Fruit fly (Drosophila melanogaster) whole organism, embryonic: Measurements from ENCODE around the gene Xe7.
A peak's percentile ranks its signal among the peaks of the same experiment; 100 is the strongest.

Source experiments
- CG10431 ChIP-seq: fragments of 200-800 bp; sonication (Bioruptor generic); optimal IDR thresholded peaks from 3 replicates; lab custom pipeline; 2018; ENCODE audit warnings: missing biosample characterization, mild to moderate bottlenecking, missing genetic modification characterization
- CG11695 ChIP-seq: fragments of 200-800 bp; sonication (Bioruptor generic); IDR thresholded peaks from 3 replicates; pipeline ENCODE4 v1.3.6; 2022; ENCODE audit warnings: missing biosample characterization, missing genetic modification characterization
- CG15269 ChIP-seq: fragments of 200-800 bp; sonication (Bioruptor generic); optimal IDR thresholded peaks from 2 replicates; lab custom pipeline; 2018; ENCODE audit warnings: missing biosample characterization, mild to moderate bottlenecking, missing genetic modification characterization, moderate library complexity
- CG15514 ChIP-seq: fragments of 200-800 bp; sonication (Bioruptor generic); optimal IDR thresholded peaks from 3 replicates; lab custom pipeline; 2017; ENCODE audit warnings: missing biosample characterization, missing genetic modification characterization, mild to moderate bottlenecking, moderate library complexity, missing genetic modification reagents
- CG16815 ChIP-seq: fragments of 200-800 bp; sonication (Bioruptor generic); optimal IDR thresholded peaks from 3 replicates; lab custom pipeline; 2017; ENCODE audit warnings: missing biosample characterization, mild to moderate bottlenecking, missing genetic modification characterization
- CG18599 ChIP-seq: fragments of 200-800 bp; sonication (Bioruptor generic); optimal IDR thresholded peaks from 3 replicates; lab custom pipeline; 2017; ENCODE audit warnings: missing biosample characterization, missing genetic modification characterization, mild to moderate bottlenecking, moderate library complexity, missing genetic modification reagents
- CG2116 ChIP-seq: fragments of 200-800 bp; sonication (Bioruptor generic); optimal IDR thresholded peaks from 3 replicates; lab custom pipeline; 2018; ENCODE audit warnings: missing biosample characterization, mild to moderate bottlenecking, missing genetic modification characterization
- CG32532 ChIP-seq: fragments of 200-800 bp; sonication (Bioruptor generic); IDR thresholded peaks from 2 replicates; pipeline ENCODE4 v1.3.6; 2022; ENCODE audit warnings: missing biosample characterization, missing genetic modification characterization
- CG32767 ChIP-seq: fragments of 200-800 bp; sonication (Bioruptor generic); IDR thresholded peaks from 2 replicates; pipeline ENCODE4 v1.3.6; 2022; ENCODE audit warnings: missing biosample characterization, missing genetic modification characterization
- CG3407 ChIP-seq: fragments of 200-800 bp; sonication (Bioruptor generic); optimal IDR thresholded peaks from 2 replicates; lab custom pipeline; 2018; ENCODE audit warnings: missing biosample characterization, mild to moderate bottlenecking, missing genetic modification characterization
- CG34376 ChIP-seq: fragments of 200-800 bp; sonication (Bioruptor generic); optimal IDR thresholded peaks from 2 replicates; lab custom pipeline; 2018; ENCODE audit warnings: missing biosample characterization, mild to moderate bottlenecking, missing genetic modification characterization
- CG3726 ChIP-seq: fragments of 200-800 bp; sonication (Bioruptor generic); IDR thresholded peaks from 3 replicates; pipeline ENCODE4, ENCODE4 v1.3.6; 2022; ENCODE audit warnings: missing biosample characterization, missing genetic modification characterization
- CG4617 ChIP-seq: fragments of 200-800 bp; sonication (Bioruptor generic); optimal IDR thresholded peaks from 3 replicates; lab custom pipeline; 2016; ENCODE audit warnings: missing biosample characterization, missing genetic modification characterization, borderline replicate concordance
- CG6683 ChIP-seq: fragments of 200-800 bp; sonication (Bioruptor generic); optimal IDR thresholded peaks from 2 replicates; lab custom pipeline; 2017; ENCODE audit warnings: missing biosample characterization, mild to moderate bottlenecking, missing genetic modification characterization, missing genetic modification reagents
- CG6791 ChIP-seq: fragments of 200-800 bp; sonication (Bioruptor generic); IDR thresholded peaks from 3 replicates; pipeline ENCODE4 v1.3.6; 2022; ENCODE audit warnings: missing biosample characterization, missing genetic modification characterization; ENCODE audit not compliant: partially characterized antibody
- CG7839 ChIP-seq: fragments of 200-800 bp; sonication (Bioruptor generic); optimal IDR thresholded peaks from 3 replicates; lab custom pipeline; 2018; ENCODE audit warnings: missing biosample characterization, mild to moderate bottlenecking, missing genetic modification characterization, moderate library complexity
- CG8388 ChIP-seq: fragments of 200-800 bp; sonication (Bioruptor generic); optimal IDR thresholded peaks from 2 replicates; lab custom pipeline; 2019; ENCODE audit warnings: missing biosample characterization, mild to moderate bottlenecking, missing genetic modification characterization, moderate library complexity
- H2.0 ChIP-seq: fragments of 200-800 bp; sonication (Bioruptor generic); IDR thresholded peaks from 2 replicates; pipeline ENCODE4 v1.3.6; 2022; ENCODE audit warnings: missing biosample characterization, missing genetic modification characterization
- HHEX ChIP-seq: fragments of 200-800 bp; sonication (Bioruptor generic); optimal IDR thresholded peaks from 3 replicates; lab custom pipeline; 2017; ENCODE audit warnings: missing biosample characterization, mild to moderate bottlenecking, missing genetic modification characterization, missing genetic modification reagents
- Hr3 ChIP-seq: fragments of 200-800 bp; sonication (Bioruptor generic); optimal IDR thresholded peaks from 3 replicates; lab custom pipeline; 2016; ENCODE audit warnings: missing biosample characterization, missing genetic modification characterization
- Mad ChIP-seq: fragments of 200-800 bp; sonication (Bioruptor generic); optimal IDR thresholded peaks from 2 replicates; lab custom pipeline; 2016; ENCODE audit warnings: missing biosample characterization, missing genetic modification characterization
- Max ChIP-seq: fragments of 200-800 bp; sonication (Bioruptor generic); optimal IDR thresholded peaks from 2 replicates; lab custom pipeline; 2016; ENCODE audit warnings: missing biosample characterization, mild to moderate bottlenecking, missing genetic modification characterization
- Myb ChIP-seq: fragments of 200-800 bp; sonication (Bioruptor generic); optimal IDR thresholded peaks from 2 replicates; lab custom pipeline; 2016; ENCODE audit warnings: missing biosample characterization, missing genetic modification characterization
- Nf-YB ChIP-seq: fragments of 200-800 bp; sonication (Bioruptor generic); optimal IDR thresholded peaks from 3 replicates; lab custom pipeline; 2019; ENCODE audit warnings: missing biosample characterization, mild to moderate bottlenecking, missing genetic modification characterization, moderate library complexity
- Poxn ChIP-seq: fragments of 200-800 bp; sonication (Bioruptor generic); IDR thresholded peaks from 2 replicates; pipeline ENCODE4 v1.3.6; 2022; ENCODE audit warnings: missing biosample characterization, missing genetic modification characterization
- Side ChIP-seq: fragments of 200-800 bp; sonication (Bioruptor generic); optimal IDR thresholded peaks from 2 replicates; lab custom pipeline; 2016; ENCODE audit warnings: missing biosample characterization, missing genetic modification characterization
- Six4 ChIP-seq: fragments of 200-800 bp; sonication (Bioruptor generic); optimal IDR thresholded peaks from 2 replicates; lab custom pipeline; 2016; ENCODE audit warnings: missing biosample characterization, missing genetic modification characterization
- Spps ChIP-seq: fragments of 200-800 bp; sonication (Bioruptor generic); optimal IDR thresholded peaks from 2 replicates; lab custom pipeline; 2018; ENCODE audit warnings: missing biosample characterization, mild to moderate bottlenecking, missing genetic modification characterization
- ase ChIP-seq: fragments of 200-800 bp; sonication (Bioruptor generic); IDR thresholded peaks from 3 replicates; pipeline ENCODE4 v1.3.6; 2022; ENCODE audit warnings: missing biosample characterization, missing genetic modification characterization
- az2 ChIP-seq: fragments of 200-800 bp; sonication (Bioruptor generic); optimal IDR thresholded peaks from 3 replicates; lab custom pipeline; 2016; ENCODE audit warnings: missing biosample characterization, missing genetic modification characterization
- bbx ChIP-seq: fragments of 200-800 bp; sonication (Bioruptor generic); IDR thresholded peaks from 2 replicates; pipeline ENCODE4 v1.3.6; 2022; ENCODE audit warnings: missing biosample characterization, missing genetic modification characterization; ENCODE audit not compliant: partially characterized antibody
- chn ChIP-seq: fragments of 200-800 bp; sonication (Bioruptor generic); optimal IDR thresholded peaks from 2 replicates; lab custom pipeline; 2016; ENCODE audit warnings: missing biosample characterization, missing genetic modification characterization
- crol ChIP-seq: fragments of 200-800 bp; sonication (Bioruptor generic); IDR thresholded peaks from 2 replicates; pipeline ENCODE4 v1.3.6; 2022; ENCODE audit warnings: missing biosample characterization, missing genetic modification characterization
- disco-r ChIP-seq: fragments of 200-800 bp; sonication (Bioruptor generic); optimal IDR thresholded peaks from 2 replicates; lab custom pipeline; 2016; ENCODE audit warnings: missing biosample characterization, missing genetic modification characterization
- fd3F ChIP-seq: fragments of 200-800 bp; sonication (Bioruptor generic); optimal IDR thresholded peaks from 2 replicates; lab custom pipeline; 2018; ENCODE audit warnings: missing biosample characterization, mild to moderate bottlenecking, missing genetic modification characterization, moderate library complexity
- fd64A ChIP-seq: fragments of 200-800 bp; sonication (Bioruptor generic); optimal IDR thresholded peaks from 3 replicates; lab custom pipeline; 2018; ENCODE audit warnings: missing biosample characterization, mild to moderate bottlenecking, missing genetic modification characterization
- ind ChIP-seq: fragments of 200-800 bp; sonication (Bioruptor generic); optimal IDR thresholded peaks from 3 replicates; lab custom pipeline; 2016; ENCODE audit warnings: missing biosample characterization, missing genetic modification characterization
- klu ChIP-seq: fragments of 200-800 bp; sonication (Bioruptor generic); IDR thresholded peaks from 2 replicates; pipeline ENCODE4 v1.3.6; 2022; ENCODE audit warnings: missing biosample characterization, missing genetic modification characterization
- lola ChIP-seq, 3 experiments: fragments of >200 bp in 2 of 3; fragments of 200-800 bp in 1 of 3; sonication (Bioruptor generic) in 1 of 3; optimal IDR thresholded peaks; 2 replicates each; lab custom pipeline; 2017 to 2019; ENCODE audit warnings: missing biosample characterization in 3 of 3, missing genetic modification characterization in 3 of 3, mild to moderate bottlenecking in 1 of 3, moderate library complexity in 1 of 3
- lov ChIP-seq, 2 experiments: fragments of 200-800 bp in 1 of 2; fragments of >200 bp in 1 of 2; sonication (Bioruptor generic) in 1 of 2; IDR thresholded peaks in 1 of 2; optimal IDR thresholded peaks in 1 of 2; 2 replicates in 1 of 2; 3 replicates in 1 of 2; pipeline versions ENCODE4 v1.3.6 to Lab custom; 2017 to 2022; ENCODE audit warnings: missing biosample characterization in 1 of 2, missing genetic modification characterization in 1 of 2
- odd ChIP-seq: fragments of 200-800 bp; sonication (Bioruptor generic); optimal IDR thresholded peaks from 2 replicates; lab custom pipeline; 2017; ENCODE audit warnings: missing biosample characterization, mild to moderate bottlenecking, missing genetic modification characterization
- pb ChIP-seq: fragments of 200-800 bp; sonication (Bioruptor generic); optimal IDR thresholded peaks from 3 replicates; lab custom pipeline; 2016; ENCODE audit warnings: missing biosample characterization, missing genetic modification characterization
- rib ChIP-seq: fragments of 200-800 bp; sonication (Bioruptor generic); IDR thresholded peaks from 2 replicates; pipeline ENCODE4 v1.3.6; 2022; ENCODE audit warnings: missing biosample characterization, missing genetic modification characterization
- sd ChIP-seq: fragments of 200-800 bp; sonication (Bioruptor generic); optimal IDR thresholded peaks from 3 replicates; lab custom pipeline; 2018; ENCODE audit warnings: missing biosample characterization, mild to moderate bottlenecking, missing genetic modification characterization, moderate library complexity
- ssp ChIP-seq: fragments of 200-800 bp; sonication (Bioruptor generic); IDR thresholded peaks from 2 replicates; pipeline ENCODE4 v1.3.6; 2022; ENCODE audit warnings: missing biosample characterization, missing genetic modification characterization
- tll ChIP-seq, 2 experiments: fragments of 200-800 bp in 1 of 2; fragments of >200 bp in 1 of 2; sonication (Bioruptor generic) in 1 of 2; optimal IDR thresholded peaks; 2 replicates each; lab custom pipeline; 2017 to 2019; ENCODE audit warnings: missing biosample characterization in 2 of 2, missing genetic modification characterization in 2 of 2, mild to moderate bottlenecking in 1 of 2, moderate library complexity in 1 of 2
- tup ChIP-seq: fragments of 200-800 bp; sonication (Bioruptor generic); optimal IDR thresholded peaks from 2 replicates; lab custom pipeline; 2016; ENCODE audit warnings: missing biosample characterization, mild to moderate bottlenecking, missing genetic modification characterization, moderate library complexity
- twi ChIP-seq: fragments of 200-800 bp; optimal IDR thresholded peaks from 2 replicates; lab custom pipeline; 2019; ENCODE audit warnings: missing biosample characterization, mild to moderate bottlenecking, missing genetic modification characterization, moderate library complexity

The Xe7 gene

DNA sequence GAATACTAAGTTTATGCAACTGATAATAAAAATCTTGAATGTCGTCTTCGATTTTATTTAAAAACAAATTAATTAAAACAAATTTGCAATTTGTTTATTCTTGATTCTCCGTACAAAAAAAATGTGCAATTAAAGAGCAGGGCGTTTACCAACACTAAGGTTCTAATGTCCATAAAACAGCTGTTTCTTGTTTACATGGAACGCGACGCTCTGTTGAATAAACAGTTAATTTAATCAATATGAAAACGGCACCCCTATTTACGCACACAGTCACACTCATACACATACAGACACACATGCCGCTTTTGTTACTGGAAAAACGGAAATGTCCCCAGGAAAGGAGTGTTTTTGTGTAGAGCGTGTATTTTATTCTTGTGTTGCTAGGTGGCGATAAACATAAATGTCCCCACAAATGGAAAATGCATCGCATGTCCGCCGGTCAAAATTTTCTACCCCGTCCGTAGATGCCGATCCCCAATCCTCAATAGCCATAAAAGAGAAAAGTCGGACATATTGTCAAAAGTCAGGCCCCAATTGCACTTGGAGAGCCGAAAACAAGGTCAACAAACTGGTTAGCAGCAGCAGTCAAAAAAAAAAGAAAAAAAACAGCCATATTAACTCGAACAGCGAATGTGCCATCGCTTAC lies 46.0 kb downstream of the Xe7 start (continued):
- peak; percentile 63 for TF ChIP-seq Nf-YB (GFP tag; lab: Kevin White, UChicago)
- no peak for TF ChIP-seq CG11695 (GFP tag; lab: Robert Waterston, UW)
- TF ChIP-seq CG18599 (GFP tag; lab: Kevin White, UChicago) = peak; percentile 85
- TF ChIP-seq Max (GFP tag; lab: Kevin White, UChicago) = peak; percentile 70
- TF ChIP-seq klu (GFP tag; lab: Robert Waterston, UW) = no peak
- TF ChIP-seq tll (GFP tag; optimal IDR thresholded peaks at IDR 0.05; lab: Kevin White, UChicago) = peak in 1 of 2 experiments; percentile 49
- TF ChIP-seq H2.0 (GFP tag; lab: Robert Waterston, UW) = no peak
- TF ChIP-seq chn (GFP tag; lab: Kevin White, UChicago) = peak; percentile 52
- TF ChIP-seq lov (optimal IDR thresholded peaks at IDR 0.05; lab: Kevin White, UChicago) = no peak
- TF ChIP-seq lov (GFP tag; IDR thresholded peaks at IDR 0.05; lab: Robert Waterston, UW) = no peak
- TF ChIP-seq pb = peak; percentile 72
- no peak for TF ChIP-seq CG3726 (GFP tag; lab: Robert Waterston, UW)
- peak; percentile 77 for TF ChIP-seq CG15514 (GFP tag; lab: Kevin White, UChicago)
- TF ChIP-seq CG32767 (GFP tag; lab: Robert Waterston, UW) = no peak
- peak in 1 of 3 experiments; percentile 66 for TF ChIP-seq lola (GFP tag; optimal IDR thresholded peaks at IDR 0.05; lab: Kevin White, UChicago)
- TF ChIP-seq CG6683 (GFP tag; lab: Kevin White, UChicago) = peak; percentile 70
- peak; percentile 82 for TF ChIP-seq HHEX (GFP tag; lab: Kevin White, UChicago)
- peak; percentile 72 for TF ChIP-seq twi (tag; lab: Kevin White, UChicago)
- peak; percentile 83 for TF ChIP-seq odd (GFP tag; lab: Kevin White, UChicago)
- no peak for TF ChIP-seq ase (GFP tag; lab: Robert Waterston, UW)
- TF ChIP-seq CG10431 (GFP tag; lab: Kevin White, UChicago) = peak; percentile 96
- TF ChIP-seq CG16815 (GFP tag; lab: Kevin White, UChicago) = no peak
- TF ChIP-seq Side (GFP tag; lab: Kevin White, UChicago) = peak; percentile 77
- TF ChIP-seq Spps (tag; lab: Kevin White, UChicago) = peak; percentile 72
- TF ChIP-seq CG8388 (GFP tag; lab: Kevin White, UChicago) = peak; percentile 51
- no peak for TF ChIP-seq Poxn (GFP tag; lab: Robert Waterston, UW)
- TF ChIP-seq fd3F (GFP tag; lab: Kevin White, UChicago) = peak; percentile 71
- peak; percentile 86 for TF ChIP-seq CG34376
- peak; percentile 57 for TF ChIP-seq CG7839 (tag; lab: Kevin White, UChicago)
- no peak for TF ChIP-seq bbx (GFP tag; lab: Robert Waterston, UW)
- TF ChIP-seq fd64A (GFP tag; lab: Kevin White, UChicago) = peak; percentile 86
- no peak for TF ChIP-seq rib
- peak; percentile 48 for TF ChIP-seq sd
- no peak for TF ChIP-seq CG32532
- TF ChIP-seq Hr3 (GFP tag; lab: Kevin White, UChicago) = peak; percentile 10
- peak; percentile 45 for TF ChIP-seq CG4617 (GFP tag; lab: Kevin White, UChicago)
- peak; percentile 48 for TF ChIP-seq disco-r (GFP tag; lab: Kevin White, UChicago)
- no peak for TF ChIP-seq ssp (GFP tag; lab: Robert Waterston, UW)
- TF ChIP-seq crol = no peak
- TF ChIP-seq tup (GFP tag; lab: Kevin White, UChicago) = peak; percentile 65
- TF ChIP-seq Myb (GFP tag; lab: Kevin White, UChicago) = peak; percentile 19
- peak; percentile 40 for TF ChIP-seq az2 (GFP tag; lab: Kevin White, UChicago)
- peak; percentile 70 for TF ChIP-seq CG15269 (tag; lab: Kevin White, UChicago)
- peak; percentile 67 for TF ChIP-seq Six4 (GFP tag; lab: Kevin White, UChicago)
- TF ChIP-seq CG6791 (GFP tag; lab: Robert Waterston, UW) = no peak
- peak; percentile 64 for TF ChIP-seq Mad (GFP tag; lab: Kevin White, UChicago)
- no peak for TF ChIP-seq ind (GFP tag; lab: Kevin White, UChicago)
- TF ChIP-seq CG2116 (GFP tag; lab: Kevin White, UChicago) = peak; percentile 40
- peak; percentile 91 for TF ChIP-seq CG3407 (GFP tag; lab: Kevin White, UChicago)
